Worm (Caenorhabditis elegans) whole organism, young adult: ENCODE data around the gene cah-3.

ENCODE experiments used
- Y56A3A.18 ChIP-seq: fragments of 200-800 bp; sonication (Bioruptor generic); IDR thresholded peaks from 2 replicates; pipeline ENCODE4 v1.3.6; 2022; ENCODE audit warnings: missing genetic modification reagents, missing genetic modification characterization, missing compliant biosample characterization
- ama-1 ChIP-seq, 3 experiments: fragments of 150-350 bp in 1 of 3; sonication (generic microtip) in 2 of 3; optimal IDR thresholded peaks; 2 replicates each; lab custom pipeline; 2014 to 2018; ENCODE audit warnings: missing biosample characterization in 2 of 3, missing genetic modification characterization in 2 of 3, missing genetic modification reagents in 2 of 3
- attf-5 ChIP-seq: fragments of 200-800 bp; sonication (Bioruptor generic); optimal IDR thresholded peaks from 2 replicates; lab custom pipeline; 2018; ENCODE audit warnings: mild to moderate bottlenecking, missing genetic modification characterization, missing compliant biosample characterization
- bed-2 ChIP-seq: fragments of 200-800 bp; sonication (Bioruptor generic); IDR thresholded peaks from 2 replicates; pipeline ENCODE4 v1.3.6; 2022; ENCODE audit warnings: missing genetic modification reagents, missing genetic modification characterization, missing compliant biosample characterization
- ets-4 ChIP-seq: fragments of 200-800 bp; sonication (Bioruptor generic); optimal IDR thresholded peaks from 2 replicates; lab custom pipeline; 2018; ENCODE audit warnings: mild to moderate bottlenecking, missing genetic modification characterization, missing compliant biosample characterization
- pha-4 ChIP-seq: fragments of 150-350 bp; sonication (generic microtip); optimal IDR thresholded peaks from 2 replicates; lab custom pipeline; 2014; ENCODE audit warnings: missing biosample characterization, missing genetic modification reagents, missing genetic modification characterization
- snpc-4 ChIP-seq, 5 experiments: fragments of 150-350 bp in 1 of 5; sonication (generic microtip) in 4 of 5; optimal IDR thresholded peaks; 2 replicates each; lab custom pipeline; 2014 to 2018; ENCODE audit warnings: missing genetic modification characterization in 5 of 5, missing biosample characterization in 3 of 5, antibody characterized with exemption in 2 of 5, mild to moderate bottlenecking in 2 of 5, missing compliant biosample characterization in 2 of 5, missing genotype in 2 of 5, moderate library complexity in 2 of 5, missing genetic modification reagents in 1 of 5
- ztf-26 ChIP-seq: sonication (generic microtip); optimal IDR thresholded peaks from 2 replicates; lab custom pipeline; 2017; ENCODE audit warnings: missing genetic modification characterization, missing compliant biosample characterization

- TF ChIP-seq Y56A3A.18 (GFP tag; lab: Robert Waterston, UW) = no peak
- TF ChIP-seq attf-5 = no peak
- TF ChIP-seq pha-4 (tag; lab: Kevin White, UChicago) = no peak
- TF ChIP-seq ets-4 = no peak
- no peak for TF ChIP-seq snpc-4 (GFP tag; optimal IDR thresholded peaks at IDR 0.05; lab: Kevin White, UChicago)
- no peak for TF ChIP-seq snpc-4 (tag; optimal IDR thresholded peaks at IDR 0.05; lab: Kevin White, UChicago)
- TF ChIP-seq ztf-26 (tag; lab: Kevin White, UChicago) = no peak
- TF ChIP-seq ama-1 (optimal IDR thresholded peaks at IDR 0.05; lab: Kevin White, UChicago) = no peak
- no peak for TF ChIP-seq ama-1 (GFP tag; optimal IDR thresholded peaks at IDR 0.05; lab: Kevin White, UChicago)
- no peak for TF ChIP-seq bed-2 (GFP tag; lab: Robert Waterston, UW)
Measured at ce11 chrX:16456659-16457058, 30.6 kb upstream of the cah-3 start, which contains the start of gene nas-39.
